Fruit fly (Drosophila melanogaster) whole organism, prepupa: ENCODE data around the gene Vps16A.
A peak's percentile ranks its signal among the peaks of the same experiment; 100 is the strongest.

Experiments used
- Blimp-1 ChIP-seq: fragments of 200-800 bp; sonication (Bioruptor generic); optimal IDR thresholded peaks from 3 replicates; lab custom pipeline; 2017; ENCODE audit warnings: missing biosample characterization, missing genetic modification characterization, mild to moderate bottlenecking, moderate library complexity, missing genetic modification reagents
- CG10631 ChIP-seq: fragments of 200-800 bp; sonication (Bioruptor generic); optimal IDR thresholded peaks from 2 replicates; lab custom pipeline; 2016; ENCODE audit warnings: missing biosample characterization, missing genetic modification characterization
- CG10669 ChIP-seq: fragments of 200-800 bp; sonication (Bioruptor generic); optimal IDR thresholded peaks from 3 replicates; lab custom pipeline; 2018; ENCODE audit warnings: missing biosample characterization, mild to moderate bottlenecking, missing genetic modification characterization, moderate library complexity
- CG11294 ChIP-seq: fragments of 200-800 bp; sonication (Bioruptor generic); IDR thresholded peaks from 2 replicates; pipeline ENCODE4 v1.3.6; 2022; ENCODE audit warnings: missing biosample characterization, missing genetic modification characterization
- CG11762 ChIP-seq: fragments of 200-800 bp; sonication (Bioruptor generic); optimal IDR thresholded peaks from 3 replicates; lab custom pipeline; 2016; ENCODE audit warnings: missing biosample characterization, missing genetic modification characterization; ENCODE audit not compliant: insufficient read depth
- CG15336 ChIP-seq: fragments of 200-800 bp; sonication (Bioruptor generic); IDR thresholded peaks from 2 replicates; pipeline ENCODE4 v1.3.6; 2022; ENCODE audit warnings: missing biosample characterization, missing genetic modification characterization
- CG1621 ChIP-seq: fragments of 200-800 bp; sonication (Bioruptor generic); optimal IDR thresholded peaks from 3 replicates; lab custom pipeline; 2018; ENCODE audit warnings: missing biosample characterization, mild to moderate bottlenecking, missing genetic modification characterization
- CG16779 ChIP-seq: fragments of 200-800 bp; sonication (Bioruptor generic); optimal IDR thresholded peaks from 3 replicates; lab custom pipeline; 2017; ENCODE audit warnings: missing biosample characterization, mild to moderate bottlenecking, missing genetic modification characterization
- CG32006 ChIP-seq: fragments of 200-800 bp; sonication (Bioruptor generic); optimal IDR thresholded peaks from 3 replicates; lab custom pipeline; 2017; ENCODE audit warnings: missing biosample characterization, mild to moderate bottlenecking, missing genetic modification characterization
- CG34406 ChIP-seq: fragments of 200-800 bp; sonication (Bioruptor generic); optimal IDR thresholded peaks from 3 replicates; lab custom pipeline; 2016; ENCODE audit warnings: missing biosample characterization, missing genetic modification characterization
- CG3919 ChIP-seq: fragments of 200-800 bp; sonication (Bioruptor generic); optimal IDR thresholded peaks from 3 replicates; lab custom pipeline; 2016; ENCODE audit warnings: missing biosample characterization, missing genetic modification characterization
- CG4318 ChIP-seq: fragments of 200-800 bp; sonication (Bioruptor generic); optimal IDR thresholded peaks from 3 replicates; lab custom pipeline; 2017; ENCODE audit warnings: missing biosample characterization, mild to moderate bottlenecking, missing genetic modification characterization
- CG6163 ChIP-seq: fragments of 200-800 bp; sonication (Bioruptor generic); IDR thresholded peaks from 3 replicates; pipeline ENCODE4 v1.3.6; 2022; ENCODE audit warnings: missing biosample characterization, missing genetic modification characterization
- CG6792 ChIP-seq: fragments of 200-800 bp; sonication (Bioruptor generic); optimal IDR thresholded peaks from 3 replicates; lab custom pipeline; 2016; ENCODE audit warnings: missing biosample characterization, missing genetic modification characterization
- CG6808 ChIP-seq: fragments of 200-800 bp; sonication (Bioruptor generic); optimal IDR thresholded peaks from 3 replicates; lab custom pipeline; 2017; ENCODE audit warnings: missing biosample characterization, missing genetic modification characterization, mild to moderate bottlenecking, moderate library complexity, missing genetic modification reagents
- CG8119 ChIP-seq: fragments of 200-800 bp; sonication (Bioruptor generic); IDR thresholded peaks from 3 replicates; pipeline ENCODE4 v1.3.6; 2022; ENCODE audit warnings: missing biosample characterization, missing genetic modification characterization
- CG8319 ChIP-seq: fragments of 200-800 bp; sonication (Bioruptor generic); optimal IDR thresholded peaks from 3 replicates; lab custom pipeline; 2016; ENCODE audit warnings: missing biosample characterization, missing genetic modification characterization
- CG8632 ChIP-seq: fragments of 200-800 bp; sonication (Bioruptor generic); optimal IDR thresholded peaks from 3 replicates; lab custom pipeline; 2016; ENCODE audit warnings: missing biosample characterization, missing genetic modification characterization
- CG9139 ChIP-seq: fragments of 200-800 bp; sonication (Bioruptor generic); optimal IDR thresholded peaks from 3 replicates; lab custom pipeline; 2017; ENCODE audit warnings: missing biosample characterization, mild to moderate bottlenecking, missing genetic modification characterization
- Eip75B ChIP-seq: fragments of 200-800 bp; sonication (Bioruptor generic); optimal IDR thresholded peaks from 3 replicates; lab custom pipeline; 2016; ENCODE audit warnings: missing biosample characterization, missing genetic modification characterization
- Eip93F ChIP-seq: fragments of 200-800 bp; sonication (Bioruptor generic); optimal IDR thresholded peaks from 2 replicates; lab custom pipeline; 2016; ENCODE audit warnings: missing biosample characterization, mild to moderate bottlenecking, missing genetic modification characterization
- Ets21C ChIP-seq: fragments of 200-800 bp; sonication (Bioruptor generic); optimal IDR thresholded peaks from 3 replicates; lab custom pipeline; 2016; ENCODE audit warnings: missing biosample characterization, missing genetic modification characterization
- Ets96B ChIP-seq: fragments of 200-800 bp; optimal IDR thresholded peaks from 2 replicates; lab custom pipeline; 2019; ENCODE audit warnings: missing biosample characterization, mild to moderate bottlenecking, missing genetic modification characterization, moderate library complexity
- Gug ChIP-seq: fragments of 200-800 bp; sonication (Bioruptor generic); IDR thresholded peaks from 2 replicates; pipeline ENCODE4 v1.3.6; 2022; ENCODE audit warnings: missing biosample characterization, missing genetic modification characterization
- Hr38 ChIP-seq: sonication (Bioruptor generic); optimal IDR thresholded peaks from 2 replicates; lab custom pipeline; 2016; ENCODE audit warnings: missing biosample characterization, missing genetic modification characterization
- Hr39 ChIP-seq: fragments of 200-800 bp; sonication (Bioruptor generic); optimal IDR thresholded peaks from 2 replicates; lab custom pipeline; 2016; ENCODE audit warnings: missing biosample characterization, missing genetic modification characterization
- Hr4 ChIP-seq: fragments of 200-800 bp; sonication (Bioruptor generic); optimal IDR thresholded peaks from 3 replicates; lab custom pipeline; 2016; ENCODE audit warnings: missing biosample characterization, missing genetic modification characterization
- Lpt ChIP-seq: fragments of 200-800 bp; sonication (Bioruptor generic); optimal IDR thresholded peaks from 3 replicates; lab custom pipeline; 2016; ENCODE audit warnings: missing biosample characterization, missing genetic modification characterization
- Met ChIP-seq: fragments of 200-800 bp; sonication (Bioruptor generic); optimal IDR thresholded peaks from 3 replicates; lab custom pipeline; 2016; ENCODE audit warnings: missing biosample characterization, missing genetic modification characterization
- OdsH ChIP-seq: fragments of 200-800 bp; sonication (Bioruptor generic); optimal IDR thresholded peaks from 3 replicates; lab custom pipeline; 2016; ENCODE audit warnings: missing biosample characterization, missing genetic modification characterization
- Smox ChIP-seq: fragments of 200-800 bp; sonication (Bioruptor generic); optimal IDR thresholded peaks from 3 replicates; lab custom pipeline; 2016; ENCODE audit warnings: missing biosample characterization, missing genetic modification characterization
- Sox102F ChIP-seq: fragments of 200-800 bp; sonication (Bioruptor generic); optimal IDR thresholded peaks from 2 replicates; lab custom pipeline; 2016; ENCODE audit warnings: missing biosample characterization, mild to moderate bottlenecking, missing genetic modification characterization
- Sox14 ChIP-seq: fragments of 200-800 bp; sonication (Bioruptor generic); optimal IDR thresholded peaks from 3 replicates; lab custom pipeline; 2016; ENCODE audit warnings: missing biosample characterization, missing genetic modification characterization
- achi ChIP-seq: fragments of 200-800 bp; sonication (Bioruptor generic); optimal IDR thresholded peaks from 3 replicates; lab custom pipeline; 2016; ENCODE audit warnings: missing biosample characterization, missing genetic modification characterization
- dac ChIP-seq: fragments of 200-800 bp; sonication (Bioruptor generic); optimal IDR thresholded peaks from 2 replicates; lab custom pipeline; 2017; ENCODE audit warnings: missing biosample characterization, mild to moderate bottlenecking, missing genetic modification characterization
- dsx ChIP-seq: fragments of 200-800 bp; optimal IDR thresholded peaks from 3 replicates; lab custom pipeline; 2019; ENCODE audit warnings: missing biosample characterization, mild to moderate bottlenecking, missing genetic modification characterization, moderate library complexity; ENCODE audit not compliant: poor library complexity, severe bottlenecking
- eg ChIP-seq: fragments of 200-800 bp; sonication (Bioruptor generic); IDR thresholded peaks from 3 replicates; pipeline ENCODE4 v1.3.6; 2022; ENCODE audit warnings: missing biosample characterization, missing genetic modification characterization
- esn ChIP-seq: fragments of 200-800 bp; sonication (Bioruptor generic); optimal IDR thresholded peaks from 2 replicates; lab custom pipeline; 2016; ENCODE audit warnings: missing biosample characterization, mild to moderate bottlenecking, missing genetic modification characterization, moderate library complexity
- fd59A ChIP-seq: fragments of 200-800 bp; sonication (Bioruptor generic); optimal IDR thresholded peaks from 2 replicates; lab custom pipeline; 2017; ENCODE audit warnings: missing biosample characterization, mild to moderate bottlenecking, missing genetic modification characterization, missing genetic modification reagents
- fkh ChIP-seq: fragments of 200-800 bp; sonication (Bioruptor generic); optimal IDR thresholded peaks from 3 replicates; lab custom pipeline; 2017; ENCODE audit warnings: missing biosample characterization, mild to moderate bottlenecking, missing genetic modification characterization, moderate library complexity
- lz ChIP-seq: fragments of 200-800 bp; sonication (Bioruptor generic); optimal IDR thresholded peaks from 3 replicates; lab custom pipeline; 2016; ENCODE audit warnings: missing biosample characterization, missing genetic modification characterization
- net ChIP-seq: fragments of 200-800 bp; sonication (Bioruptor generic); optimal IDR thresholded peaks from 3 replicates; lab custom pipeline; 2016; ENCODE audit warnings: missing biosample characterization, missing genetic modification characterization
- pdm3 ChIP-seq: fragments of 200-800 bp; sonication (Bioruptor generic); optimal IDR thresholded peaks from 3 replicates; lab custom pipeline; 2016; ENCODE audit warnings: missing biosample characterization, missing genetic modification characterization
- spab ChIP-seq: fragments of 200-800 bp; sonication (Bioruptor generic); optimal IDR thresholded peaks from 2 replicates; lab custom pipeline; 2017; ENCODE audit warnings: missing biosample characterization, mild to moderate bottlenecking, missing genetic modification characterization, missing genetic modification reagents
- ss ChIP-seq, 2 experiments: fragments of 200-800 bp; sonication (Bioruptor generic); optimal IDR thresholded peaks; 2 replicates in 1 of 2; 3 replicates in 1 of 2; lab custom pipeline; 2017 to 2018; ENCODE audit warnings: mild to moderate bottlenecking in 2 of 2, missing biosample characterization in 2 of 2, missing genetic modification characterization in 2 of 2, moderate library complexity in 1 of 2
- vri ChIP-seq: fragments of 200-800 bp; sonication (Bioruptor generic); optimal IDR thresholded peaks from 3 replicates; lab custom pipeline; 2016; ENCODE audit warnings: missing biosample characterization, mild to moderate bottlenecking, missing genetic modification characterization

The Vps16A gene

dm6 chr3R:9229075-9229835, 37.6 kb upstream of the Vps16A start (continued):
- TF ChIP-seq esn (GFP tag; lab: Kevin White, UChicago): peak; percentile 99
- no peak for TF ChIP-seq Hr38
- peak; percentile 94 for TF ChIP-seq Hr4
- TF ChIP-seq CG1621 (tag; lab: Kevin White, UChicago): peak; percentile 99
- TF ChIP-seq CG10631 (GFP tag; lab: Kevin White, UChicago): peak; percentile 100
- TF ChIP-seq CG32006 (GFP tag; lab: Kevin White, UChicago): peak; percentile 96
- TF ChIP-seq Gug (GFP tag; lab: Robert Waterston, UW): peak; percentile 96
- peak; percentile 99 for TF ChIP-seq Smox (GFP tag; lab: Kevin White, UChicago)
- peak; percentile 99 for TF ChIP-seq OdsH (GFP tag; lab: Kevin White, UChicago)
- TF ChIP-seq CG6808 (GFP tag; lab: Kevin White, UChicago): peak; percentile 99

- TF ChIP-seq Eip75B (GFP tag; lab: Kevin White, UChicago): peak; percentile 65
- TF ChIP-seq fkh: peak; percentile 35
- TF ChIP-seq achi (GFP tag; lab: Kevin White, UChicago): peak; percentile 55
- peak; percentile 1 for TF ChIP-seq Hr4
- peak; percentile 13 for TF ChIP-seq CG9139 (GFP tag; lab: Kevin White, UChicago)
- TF ChIP-seq net (GFP tag; lab: Kevin White, UChicago): peak; percentile 49
- peak; percentile 67 for TF ChIP-seq Met (GFP tag; lab: Kevin White, UChicago)
- peak; percentile 45 for TF ChIP-seq CG10669 (GFP tag; lab: Kevin White, UChicago)
- TF ChIP-seq spab: peak; percentile 51
- peak; percentile 33; the same call in 1 of the 2 replicates for TF ChIP-seq CG15336
- peak; percentile 70 for TF ChIP-seq esn (GFP tag; lab: Kevin White, UChicago)
- TF ChIP-seq pdm3 (GFP tag; lab: Kevin White, UChicago): peak; percentile 59
- TF ChIP-seq CG32006 (GFP tag; lab: Kevin White, UChicago): peak; percentile 37
- peak; percentile 60 for TF ChIP-seq Sox102F (GFP tag; lab: Kevin White, UChicago)
- TF ChIP-seq Sox14 (GFP tag; lab: Kevin White, UChicago): peak; percentile 76
- TF ChIP-seq CG8319: peak; percentile 26
- TF ChIP-seq dac (GFP tag; lab: Kevin White, UChicago): no peak
- TF ChIP-seq Ets21C: peak; percentile 26
- no peak for TF ChIP-seq vri (GFP tag; lab: Kevin White, UChicago)
- peak; percentile 15 for TF ChIP-seq Lpt (GFP tag; lab: Kevin White, UChicago)
- no peak for TF ChIP-seq CG4318 (GFP tag; lab: Kevin White, UChicago)
- peak; percentile 48 for TF ChIP-seq lz (GFP tag; lab: Kevin White, UChicago)
- TF ChIP-seq CG11762: peak; percentile 33
- peak; percentile 51 for TF ChIP-seq fd59A
- TF ChIP-seq CG3919: peak; percentile 67
- TF ChIP-seq eg (GFP tag; lab: Robert Waterston, UW): 0 out of 3 replicates have a peak, but pooled peaks have one; percentile 9
- peak; percentile 53 for TF ChIP-seq Hr39
- TF ChIP-seq Blimp-1: no peak
- TF ChIP-seq ss (GFP tag; optimal IDR thresholded peaks at IDR 0.05; lab: Kevin White, UChicago): peak in 1 of 2 experiments; percentile 8
- peak; percentile 47; the same call in 1 of the 3 replicates for TF ChIP-seq CG8119
- peak; percentile 59 for TF ChIP-seq CG34406 (GFP tag; lab: Kevin White, UChicago)
- peak; percentile 50 for TF ChIP-seq CG10631 (GFP tag; lab: Kevin White, UChicago)
- peak; percentile 40; the same call in 1 of the 2 replicates for TF ChIP-seq Gug (GFP tag; lab: Robert Waterston, UW)
- peak; percentile 59 for TF ChIP-seq CG6792 (GFP tag; lab: Kevin White, UChicago)
- TF ChIP-seq CG8632: peak; percentile 37
- TF ChIP-seq Ets96B (tag; lab: Kevin White, UChicago): peak; percentile 70
- TF ChIP-seq CG11294: no peak
- TF ChIP-seq CG16779 (tag; lab: Kevin White, UChicago): no peak
- peak; percentile 65; the same call in 2 of the 3 replicates for TF ChIP-seq CG6163
- no peak for TF ChIP-seq Eip93F (GFP tag; lab: Kevin White, UChicago)
- TF ChIP-seq dsx (GFP tag; lab: Kevin White, UChicago): peak; percentile 45
Measured at dm6 chr3R:9229996-9230601, 36.7 kb upstream of the Vps16A start.
